Worm (Caenorhabditis elegans) whole organism, young adult: ENCODE measurements around the gene ZC13.2.

ENCODE experiments used
- Y95B8A.8 ChIP-seq: fragments of 200-800 bp; sonication (Bioruptor generic); IDR thresholded peaks from 2 replicates; pipeline ENCODE4 v1.3.6; 2022; ENCODE audit warnings: missing genetic modification reagents, missing genetic modification characterization, missing compliant biosample characterization
- hlh-26 ChIP-seq: fragments of 200-800 bp; sonication (Bioruptor generic); conservative IDR thresholded peaks from 2 replicates; pipeline ENCODE4 v1.3.6; 2022; ENCODE audit warnings: missing genetic modification reagents, missing genetic modification characterization, missing compliant biosample characterization
- mel-28 ChIP-seq: sonication (generic microtip); optimal IDR thresholded peaks from 2 replicates; lab custom pipeline; 2016; ENCODE audit warnings: borderline replicate concordance, mild to moderate bottlenecking, missing genetic modification characterization, missing compliant biosample characterization
- mes-4 ChIP-seq: sonication (generic microtip); optimal IDR thresholded peaks from 2 replicates; lab custom pipeline; 2016; ENCODE audit warnings: missing genotype, missing genetic modification characterization, missing compliant biosample characterization
- nfya-1 ChIP-seq: sonication (generic microtip); optimal IDR thresholded peaks from 2 replicates; lab custom pipeline; 2017; ENCODE audit warnings: antibody characterized with exemption, missing compliant biosample characterization, missing genetic modification characterization, borderline replicate concordance; ENCODE audit not compliant: insufficient read depth
- rpc-1 ChIP-seq, 2 experiments: fragments of 150-350 bp in 1 of 2; sonication (generic microtip) in 1 of 2; optimal IDR thresholded peaks; 2 replicates each; lab custom pipeline; 2014 to 2018; ENCODE audit warnings: missing biosample characterization in 1 of 2, missing genetic modification characterization in 1 of 2, missing genetic modification reagents in 1 of 2, missing genotype in 1 of 2
- sdz-38 ChIP-seq: sonication (generic microtip); optimal IDR thresholded peaks from 2 replicates; lab custom pipeline; 2016; ENCODE audit warnings: missing genotype, missing genetic modification characterization, missing compliant biosample characterization
- unc-62 ChIP-seq: fragments of 150-350 bp; optimal IDR thresholded peaks from 2 replicates; lab custom pipeline; 2014; ENCODE audit warnings: missing biosample characterization, missing genetic modification reagents, missing genetic modification characterization
- xnd-1 ChIP-seq: sonication (generic microtip); optimal IDR thresholded peaks from 2 replicates; lab custom pipeline; 2016; ENCODE audit warnings: missing genotype, missing genetic modification reagents, missing genetic modification characterization, missing compliant biosample characterization
- ztf-25 ChIP-seq: fragments of 200-800 bp; sonication (Bioruptor generic); IDR thresholded peaks from 2 replicates; pipeline ENCODE4 v1.3.6; 2022; ENCODE audit warnings: missing genetic modification reagents, missing genetic modification characterization, missing compliant biosample characterization

DNA sequence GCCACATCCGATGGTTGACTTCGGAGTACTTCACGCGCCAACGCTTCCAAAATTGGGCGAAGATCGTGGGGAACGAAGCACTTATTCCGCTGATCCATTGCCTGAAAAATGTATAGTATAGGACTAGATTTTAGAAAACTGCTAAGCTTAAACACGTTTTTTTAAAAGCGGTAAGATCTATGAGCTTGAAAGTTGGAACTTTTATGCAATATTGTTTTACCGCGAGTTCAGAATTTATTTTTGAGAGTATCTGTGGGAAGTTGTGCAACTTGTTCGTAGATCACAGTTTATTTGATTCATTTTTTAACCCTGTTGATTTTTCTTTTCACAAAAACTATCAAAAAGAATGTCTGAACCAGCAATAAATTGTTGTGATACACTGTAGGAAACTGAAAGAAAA lies 39.1 kb upstream of the ZC13.2 start, which contains the start of gene F39H12.3:
- TF ChIP-seq mes-4 (no peak), Y95B8A.8 (GFP tag; lab: Robert Waterston, UW) (no peak), mel-28 (tag; lab: Kevin White, UChicago) (no peak), sdz-38 (tag; lab: Kevin White, UChicago) (no peak), unc-62 (GFP tag; lab: Kevin White, UChicago) (no peak), hlh-26 (no peak), rpc-1 (optimal IDR thresholded peaks at IDR 0.05; lab: Kevin White, UChicago) (no peak), rpc-1 (tag; optimal IDR thresholded peaks at IDR 0.05; lab: Kevin White, UChicago) (no peak), nfya-1 (no peak), xnd-1 (tag; lab: Kevin White, UChicago) (no peak), ztf-25 (no peak)
